Fruit fly (Drosophila melanogaster): ENCODE measurements around the gene CG9698.

Gene CG9698

dm6 chr3R:30531989-30532653 lies 17.5 kb downstream of the CG9698 start, which contains the start of gene tmod (continued):
- TF ChIP-seq CG9876 (GFP tag; optimal IDR thresholded peaks at IDR 0.05) (no peak), Hey (tag; optimal IDR thresholded peaks at IDR 0.05) (no peak), toy (GFP tag; IDR thresholded peaks at IDR 0.05) (0 out of 2 replicates have a peak, but pooled peaks have one; percentile 30), CG11560 (tag; IDR thresholded peaks at IDR 0.05) (no peak), pho (GFP tag; optimal IDR thresholded peaks at IDR 0.05) (no peak), pb (GFP tag; optimal IDR thresholded peaks at IDR 0.05) (no peak), gem (tag; optimal IDR thresholded peaks at IDR 0.05) (peak; percentile 80), Nf-YA (GFP tag; IDR thresholded peaks at IDR 0.05) (no peak), vnd (GFP tag; IDR thresholded peaks at IDR 0.05; ENCODE audit: partially characterized antibody) (no peak), MESR4 (GFP tag; optimal IDR thresholded peaks at IDR 0.05) (no peak), Ptx1 (GFP tag; IDR thresholded peaks at IDR 0.05) (peak; percentile 55), Drgx (GFP tag; IDR thresholded peaks at IDR 0.05) (peak; percentile 61), wdn (GFP tag; IDR thresholded peaks at IDR 0.05) (no peak), insv (GFP tag; optimal IDR thresholded peaks at IDR 0.05) (no peak), CG10462 (GFP tag; optimal IDR thresholded peaks at IDR 0.05) (no peak), CG6765 (GFP tag; optimal IDR thresholded peaks at IDR 0.05) (peak; percentile 3), mam (GFP tag; optimal IDR thresholded peaks at IDR 0.05) (peak; percentile 37), hb (GFP tag; IDR thresholded peaks at IDR 0.05; ENCODE audit: partially characterized antibody) (no peak), CG11504 (tag; optimal IDR thresholded peaks at IDR 0.05) (peak; percentile 74), slou (GFP tag; optimal IDR thresholded peaks at IDR 0.05) (no peak), Rfx (GFP tag; IDR thresholded peaks at IDR 0.05) (no peak), CG2116 (GFP tag; optimal IDR thresholded peaks at IDR 0.05) (no peak), ci (GFP tag; IDR thresholded peaks at IDR 0.05) (peak; percentile 65; the same call in 2 of the 3 replicates), CG6813 (GFP tag; optimal IDR thresholded peaks at IDR 0.05) (peak; percentile 7), CG16779 (GFP tag; IDR thresholded peaks at IDR 0.05) (no peak), Nf-YB (GFP tag; optimal IDR thresholded peaks at IDR 0.05) (no peak), CkIIα-i1 (GFP tag; IDR thresholded peaks at IDR 0.05) (no peak), sens-2 (GFP tag; IDR thresholded peaks at IDR 0.05) (no peak), org-1 (GFP tag; optimal IDR thresholded peaks at IDR 0.05) (peak; percentile 2), CG11723 (GFP tag; optimal IDR thresholded peaks at IDR 0.05) (peak; percentile 39), CG12769 (tag; optimal IDR thresholded peaks at IDR 0.05) (peak; percentile 28), CG32532 (GFP tag; IDR thresholded peaks at IDR 0.05) (peak; percentile 70; the same call in 1 of the 2 replicates), ind (GFP tag; optimal IDR thresholded peaks at IDR 0.05) (peak; percentile 55), CG10267 (tag; optimal IDR thresholded peaks at IDR 0.05) (peak; percentile 42), Scr (GFP tag; IDR thresholded peaks at IDR 0.05; ENCODE audit: partially characterized antibody) (no peak), Hand (GFP tag; optimal IDR thresholded peaks at IDR 0.05) (no peak), CG11456 (GFP tag; IDR thresholded peaks at IDR 0.05) (no peak), ato (GFP tag; IDR thresholded peaks at IDR 0.05; ENCODE audit: partially characterized antibody) (no peak), CG12155 (GFP tag; optimal IDR thresholded peaks at IDR 0.05) (no peak), CG7372 (GFP tag; IDR thresholded peaks at IDR 0.05) (no peak), tio (GFP tag; optimal IDR thresholded peaks at IDR 0.05) (peak; percentile 34), crol (GFP tag; IDR thresholded peaks at IDR 0.05) (peak; percentile 85), Spps (tag; optimal IDR thresholded peaks at IDR 0.05) (peak; percentile 35), pan (optimal IDR thresholded peaks at IDR 0.05) (no peak), pan (GFP tag; optimal IDR thresholded peaks at IDR 0.05 in 1 of 2, IDR thresholded peaks at IDR 0.05 in 1 of 2) (no peak), CG18764 (GFP tag; optimal IDR thresholded peaks at IDR 0.05) (no peak), jumu (GFP tag; optimal IDR thresholded peaks at IDR 0.05) (peak; percentile 14), NFAT (GFP tag; IDR thresholded peaks at IDR 0.05) (0 out of 2 replicates have a peak, but pooled peaks have one; percentile 7), usp (GFP tag; optimal IDR thresholded peaks at IDR 0.05) (no peak), lmd (GFP tag; IDR thresholded peaks at IDR 0.05) (0 out of 2 replicates have a peak, but pooled peaks have one; percentile 28), Chrac-16 (GFP tag; optimal IDR thresholded peaks at IDR 0.05) (no peak)

Data from whole organism, embryonic.